Worm (Caenorhabditis elegans) whole organism, L1 larva: ENCODE results near the gene clr-1.

Experiments used
- C04F5.9 ChIP-seq: sonication (generic microtip); optimal IDR thresholded peaks from 2 replicates; lab custom pipeline; 2016; ENCODE audit warnings: missing genetic modification characterization, missing compliant biosample characterization
- Y116A8C.19 ChIP-seq: sonication (generic microtip); optimal IDR thresholded peaks from 2 replicates; lab custom pipeline; 2016; ENCODE audit warnings: missing compliant biosample characterization, missing genetic modification characterization, borderline replicate concordance
- alr-1 ChIP-seq: fragments of 200-800 bp; sonication (Bioruptor generic); optimal IDR thresholded peaks from 2 replicates; lab custom pipeline; 2018; ENCODE audit warnings: borderline replicate concordance, mild to moderate bottlenecking, missing genetic modification characterization, missing compliant biosample characterization
- ama-1 ChIP-seq: fragments of 150-350 bp; optimal IDR thresholded peaks from 2 replicates; lab custom pipeline; 2014
- blmp-1 ChIP-seq: fragments of 150-350 bp; optimal IDR thresholded peaks from 2 replicates; lab custom pipeline; 2014; ENCODE audit warnings: missing biosample characterization, missing genetic modification characterization
- ceh-8 ChIP-seq: fragments of 200-800 bp; sonication (Bioruptor generic); optimal IDR thresholded peaks from 2 replicates; lab custom pipeline; 2018; ENCODE audit warnings: mild to moderate bottlenecking, missing genetic modification characterization, moderate library complexity, missing compliant biosample characterization
- ceh-82 ChIP-seq, 3 experiments: fragments of 150-350 bp in 1 of 3; sonication (generic microtip) in 2 of 3; optimal IDR thresholded peaks; 2 replicates each; lab custom pipeline; 2014 to 2017; ENCODE audit warnings: missing biosample characterization in 3 of 3, missing genetic modification characterization in 3 of 3
- ceh-88 ChIP-seq: fragments of 200-800 bp; sonication (Bioruptor generic); IDR thresholded peaks from 2 replicates; pipeline ENCODE4 v1.3.6; 2022; ENCODE audit warnings: missing genetic modification characterization, missing compliant biosample characterization
- ceh-90 ChIP-seq: sonication (generic microtip); optimal IDR thresholded peaks from 2 replicates; lab custom pipeline; 2016; ENCODE audit warnings: missing genetic modification characterization, missing compliant biosample characterization
- ces-1 ChIP-seq: fragments of 150-350 bp; optimal IDR thresholded peaks from 2 replicates; lab custom pipeline; 2014; ENCODE audit warnings: missing biosample characterization, missing genetic modification reagents, missing genetic modification characterization
- dpl-1 ChIP-seq, 3 experiments: fragments of 150-350 bp in 2 of 3; sonication (generic microtip) in 1 of 3; optimal IDR thresholded peaks; 2 replicates each; lab custom pipeline; 2014 to 2017; ENCODE audit warnings: missing biosample characterization in 3 of 3, missing genetic modification characterization in 3 of 3, missing genetic modification reagents in 3 of 3
- dsc-1 ChIP-seq: sonication (generic microtip); optimal IDR thresholded peaks from 2 replicates; lab custom pipeline; 2016; ENCODE audit warnings: mild to moderate bottlenecking, missing genetic modification characterization, missing compliant biosample characterization
- efl-1 ChIP-seq, 4 experiments: fragments of 150-350 bp; optimal IDR thresholded peaks in 3 of 4; peaks in 1 of 4; 1 replicate in 1 of 4; 2 replicates in 3 of 4; lab custom pipeline; 2014; ENCODE audit warnings: missing biosample characterization in 2 of 4, missing genetic modification characterization in 2 of 4, missing genetic modification reagents in 2 of 4
- egl-13 ChIP-seq: sonication (generic microtip); optimal IDR thresholded peaks from 2 replicates; lab custom pipeline; 2016; ENCODE audit warnings: missing genotype, missing genetic modification reagents, missing genetic modification characterization, missing compliant biosample characterization
- elt-3 ChIP-seq, 6 experiments: fragments of 150-350 bp in 1 of 6; sonication (generic microtip); optimal IDR thresholded peaks; 2 replicates each; lab custom pipeline; 2017 to 2018; ENCODE audit warnings: missing biosample characterization in 6 of 6, missing genetic modification characterization in 6 of 6, inconsistent platforms in 1 of 6
- ets-5 ChIP-seq: fragments of 200-800 bp; sonication (Bioruptor generic); IDR thresholded peaks from 2 replicates; pipeline ENCODE4 v1.3.6; 2022; ENCODE audit warnings: missing genetic modification characterization, missing compliant biosample characterization
- fkh-4 ChIP-seq: sonication (generic microtip); optimal IDR thresholded peaks from 2 replicates; lab custom pipeline; 2016; ENCODE audit warnings: missing compliant biosample characterization, missing genetic modification characterization, borderline replicate concordance
- fos-1 ChIP-seq: fragments of 150-350 bp; optimal IDR thresholded peaks from 2 replicates; lab custom pipeline; 2014; ENCODE audit warnings: missing biosample characterization, missing genetic modification characterization
- lin-14 ChIP-seq: fragments of 200-800 bp; sonication (Bioruptor generic); optimal IDR thresholded peaks from 2 replicates; lab custom pipeline; 2018; ENCODE audit warnings: mild to moderate bottlenecking, missing genetic modification characterization, moderate library complexity, missing compliant biosample characterization
- lin-35 ChIP-seq, 2 experiments: fragments of 150-350 bp; optimal IDR thresholded peaks; 2 replicates each; lab custom pipeline; 2014; ENCODE audit warnings: missing biosample characterization in 2 of 2, missing genetic modification characterization in 2 of 2, missing genetic modification reagents in 2 of 2
- lsy-2 ChIP-seq, 2 experiments: fragments of 150-350 bp; optimal IDR thresholded peaks; 2 replicates each; lab custom pipeline; 2014; ENCODE audit warnings: missing biosample characterization in 2 of 2, missing genetic modification characterization in 2 of 2
- nhr-11 ChIP-seq: fragments of 150-350 bp; optimal IDR thresholded peaks from 2 replicates; lab custom pipeline; 2014; ENCODE audit warnings: missing biosample characterization, missing genetic modification characterization
- nhr-12 ChIP-seq: sonication (generic microtip); optimal IDR thresholded peaks from 2 replicates; lab custom pipeline; 2017; ENCODE audit warnings: missing biosample characterization, missing genetic modification characterization
- nhr-19 ChIP-seq: fragments of 200-800 bp; sonication (Bioruptor generic); conservative IDR thresholded peaks from 2 replicates; pipeline ENCODE4 v1.3.6; 2022; ENCODE audit warnings: missing genetic modification characterization, missing compliant biosample characterization
- nhr-20 ChIP-seq: sonication (generic microtip); optimal IDR thresholded peaks from 2 replicates; lab custom pipeline; 2016; ENCODE audit warnings: mild to moderate bottlenecking, missing genetic modification characterization, missing compliant biosample characterization
- nhr-47 ChIP-seq: sonication (generic microtip); optimal IDR thresholded peaks from 2 replicates; lab custom pipeline; 2016; ENCODE audit warnings: mild to moderate bottlenecking, missing genetic modification characterization, moderate library complexity, missing compliant biosample characterization
- nhr-76 ChIP-seq: sonication (generic microtip); optimal IDR thresholded peaks from 2 replicates; lab custom pipeline; 2017; ENCODE audit warnings: missing biosample characterization, missing genetic modification characterization
- nhr-84 ChIP-seq: sonication (generic microtip); optimal IDR thresholded peaks from 2 replicates; lab custom pipeline; 2017; ENCODE audit warnings: missing biosample characterization, missing genetic modification characterization
- nhr-85 ChIP-seq: sonication (generic microtip); peaks from one replicate; lab custom pipeline; 2016; ENCODE audit warnings: missing genetic modification characterization, inconsistent platforms, missing compliant biosample characterization
- pax-3 ChIP-seq: fragments of 200-800 bp; sonication (Bioruptor generic); optimal IDR thresholded peaks from 2 replicates; lab custom pipeline; 2018; ENCODE audit warnings: mild to moderate bottlenecking, missing genetic modification characterization, moderate library complexity, missing compliant biosample characterization
- pqm-1 ChIP-seq: sonication (generic microtip); optimal IDR thresholded peaks from 3 replicates; lab custom pipeline; 2017; ENCODE audit warnings: missing biosample characterization, missing genetic modification characterization
- snpc-4 ChIP-seq: fragments of 150-350 bp; optimal IDR thresholded peaks from 2 replicates; lab custom pipeline; 2014; ENCODE audit warnings: missing biosample characterization, missing genetic modification characterization
- sptf-1 ChIP-seq: fragments of 150-350 bp; optimal IDR thresholded peaks from 2 replicates; lab custom pipeline; 2014; ENCODE audit warnings: missing biosample characterization, missing genetic modification characterization
- sup-37 ChIP-seq: fragments of 200-800 bp; sonication (Bioruptor generic); optimal IDR thresholded peaks from 2 replicates; lab custom pipeline; 2018; ENCODE audit warnings: mild to moderate bottlenecking, missing genetic modification characterization, missing compliant biosample characterization
- unc-130 ChIP-seq: fragments of 150-350 bp; optimal IDR thresholded peaks from 2 replicates; lab custom pipeline; 2017; ENCODE audit warnings: missing biosample characterization, missing genetic modification characterization, inconsistent platforms
- zag-1 ChIP-seq: fragments of 150-350 bp; optimal IDR thresholded peaks from 2 replicates; lab custom pipeline; 2014; ENCODE audit warnings: missing biosample characterization, missing genetic modification characterization
- ztf-11 ChIP-seq, 2 experiments: sonication (generic microtip); optimal IDR thresholded peaks; 2 replicates each; lab custom pipeline; 2016 to 2017; ENCODE audit warnings: missing genetic modification characterization in 2 of 2, missing biosample characterization in 1 of 2, missing compliant biosample characterization in 1 of 2

clr-1 gene

DNA sequence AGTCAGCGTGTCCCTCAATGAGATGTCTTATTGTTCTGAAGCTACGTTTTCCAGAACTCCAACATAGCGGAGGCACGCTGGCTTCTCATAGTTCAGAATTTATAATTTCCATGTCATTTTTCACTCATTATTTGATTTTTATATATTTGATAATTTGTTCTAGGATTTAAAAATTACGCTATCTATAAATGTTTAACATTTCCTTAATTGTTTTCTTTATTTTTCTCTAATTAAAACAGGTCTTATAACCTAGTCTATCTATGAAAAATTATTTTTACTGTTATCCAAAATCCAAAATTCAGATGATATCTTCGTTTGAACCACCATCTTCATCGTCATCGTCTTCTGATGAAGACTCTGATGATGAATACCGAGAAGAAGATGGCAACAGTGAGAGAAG, 12.2 kb downstream of the clr-1 start, which contains the start of gene F56D1.1:
Gene F56D1.1 (plus strand): TSS at position 301 of the 400 bp plus-strand sequence.
- TF ChIP-seq unc-130 (tag; lab: Kevin White, UChicago) (no peak), nhr-20 (tag; lab: Kevin White, UChicago) (no peak), efl-1 (optimal IDR thresholded peaks at IDR 0.05; lab: Kevin White, UChicago) (no peak), efl-1 (GFP tag; optimal IDR thresholded peaks at IDR 0.05 in 1 of 2; lab: Kevin White, UChicago) (peak in 1 of 2 experiments; percentile 49), sptf-1 (tag; lab: Kevin White, UChicago) (no peak)

- TF ChIP-seq ceh-8 (no peak), ceh-88 (GFP tag; lab: Robert Waterston, UW) (no peak), ets-5 (no peak), Y116A8C.19 (tag; lab: Kevin White, UChicago) (no peak), nhr-76 (no peak), nhr-11 (tag; lab: Kevin White, UChicago) (no peak), ces-1 (GFP tag; lab: Kevin White, UChicago) (no peak), pqm-1 (tag; lab: Kevin White, UChicago) (no peak), ceh-82 (tag; optimal IDR thresholded peaks at IDR 0.05; lab: Kevin White, UChicago) (no peak), C04F5.9 (no peak), fos-1 (tag; lab: Kevin White, UChicago) (no peak), dpl-1 (GFP tag; optimal IDR thresholded peaks at IDR 0.05; lab: Kevin White, UChicago) (no peak), zag-1 (no peak), sup-37 (GFP tag; lab: Kevin White, UChicago) (no peak)
These were observed 15.8 kb downstream of the clr-1 start, which contains the start of gene cal-8 for ce11 chrII:5481982-5482381. cal-8 (minus strand) TSS chrII:5482041.

- TF ChIP-seq ama-1 (lab: Kevin White, UChicago) (no peak), lin-35 (GFP tag; optimal IDR thresholded peaks at IDR 0.05; lab: Kevin White, UChicago) (no peak), Y116A8C.19 (tag; lab: Kevin White, UChicago) (no peak), nhr-12 (tag; lab: Kevin White, UChicago) (no peak), fkh-4 (tag; lab: Kevin White, UChicago) (no peak), nhr-47 (tag; lab: Kevin White, UChicago) (no peak), dsc-1 (tag; lab: Kevin White, UChicago) (no peak), lsy-2 (tag; optimal IDR thresholded peaks at IDR 0.05; lab: Kevin White, UChicago) (no peak), egl-13 (tag; lab: Kevin White, UChicago) (no peak), snpc-4 (tag; lab: Kevin White, UChicago) (no peak), pqm-1 (tag; lab: Kevin White, UChicago) (no peak)
These were observed 21.7 kb downstream of the clr-1 start, which contains the start of gene nep-5 for ce11 chrII:5487844-5488243. nep-5 (plus strand) TSS chrII:5488144.

- TF ChIP-seq pax-3 (tag; lab: Kevin White, UChicago) (no peak), nhr-19 (no peak), ztf-11 (tag; optimal IDR thresholded peaks at IDR 0.05; lab: Kevin White, UChicago) (no peak), nhr-47 (tag; lab: Kevin White, UChicago) (no peak), unc-130 (tag; lab: Kevin White, UChicago) (no peak), lin-14 (GFP tag; lab: Kevin White, UChicago) (no peak), snpc-4 (tag; lab: Kevin White, UChicago) (no peak), alr-1 (no peak)
These were observed 28.2 kb downstream of the clr-1 start, which contains the start of gene F12A10.6 for ce11 chrII:5494405-5494804. F12A10.6 (minus strand) TSS chrII:5494505.

DNA sequence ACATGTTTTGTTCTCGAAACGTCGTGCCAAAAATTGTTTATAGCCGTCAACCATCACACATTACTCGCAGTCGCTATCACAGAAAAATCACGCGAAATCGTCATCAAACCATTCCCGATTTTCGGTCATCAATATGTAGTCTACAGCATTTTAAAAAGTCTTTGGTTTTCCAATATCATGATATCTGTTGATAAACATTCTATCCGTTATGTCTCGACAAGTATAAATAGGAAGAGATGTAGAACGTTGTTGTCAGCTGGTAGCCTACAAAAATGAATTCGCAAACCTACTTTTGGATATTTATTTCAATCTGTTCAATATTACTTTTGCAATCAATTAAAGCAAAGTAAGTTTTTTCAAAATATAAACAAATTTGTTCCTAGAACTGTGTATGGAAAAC, 30.2 kb downstream of the clr-1 start, which contains the start of gene F12A10.1:
Gene F12A10.1 (plus strand): TSS at position 166 of the 400 bp plus-strand sequence.
- TF ChIP-seq nhr-20 (tag; lab: Kevin White, UChicago) (peak; percentile 52), blmp-1 (tag; lab: Kevin White, UChicago) (peak; percentile 6), ceh-90 (tag; lab: Kevin White, UChicago) (no peak), nhr-84 (tag; lab: Kevin White, UChicago) (no peak), lin-14 (GFP tag; lab: Kevin White, UChicago) (peak; percentile 43), elt-3 (tag; optimal IDR thresholded peaks at IDR 0.05; lab: Kevin White, UChicago) (peak in 2 of 6 experiments; percentile 1 to 62), nhr-85 (tag; lab: Kevin White, UChicago) (peak; percentile 60)
